Worm (Caenorhabditis elegans) whole organism, L2 larva: ENCODE measurements around the gene T08G2.2.

Experiments used
- C34F6.9 ChIP-seq: fragments of 150-350 bp; optimal IDR thresholded peaks from 2 replicates; lab custom pipeline; 2014; ENCODE audit warnings: missing biosample characterization, missing genetic modification characterization
- F13H6.1 ChIP-seq: sonication (generic microtip); optimal IDR thresholded peaks from 2 replicates; lab custom pipeline; 2016; ENCODE audit warnings: missing genetic modification characterization, missing compliant biosample characterization
- R02D3.7 ChIP-seq: fragments of 150-350 bp; optimal IDR thresholded peaks from 2 replicates; lab custom pipeline; 2014; ENCODE audit warnings: missing biosample characterization, missing genetic modification characterization
- Y55F3AM.14 ChIP-seq: fragments of 200-800 bp; sonication (Bioruptor generic); optimal IDR thresholded peaks from 2 replicates; lab custom pipeline; 2018; ENCODE audit warnings: mild to moderate bottlenecking, missing genetic modification characterization, missing compliant biosample characterization
- ZK546.5 ChIP-seq: sonication (generic microtip); optimal IDR thresholded peaks from 2 replicates; lab custom pipeline; 2017; ENCODE audit warnings: missing biosample characterization, missing genetic modification characterization
- alr-1 ChIP-seq: fragments of 150-350 bp; optimal IDR thresholded peaks from 2 replicates; lab custom pipeline; 2014; ENCODE audit warnings: missing biosample characterization, missing genetic modification characterization
- blmp-1 ChIP-seq: sonication (generic microtip); optimal IDR thresholded peaks from 2 replicates; lab custom pipeline; 2017; ENCODE audit warnings: missing genetic modification characterization, mild to moderate bottlenecking, missing compliant biosample characterization, antibody characterized with exemption, moderate library complexity; ENCODE audit not compliant: insufficient read depth
- ceh-16 ChIP-seq: fragments of 150-350 bp; optimal IDR thresholded peaks from 2 replicates; lab custom pipeline; 2014; ENCODE audit warnings: missing biosample characterization, missing genetic modification characterization
- ceh-82 ChIP-seq: fragments of 150-350 bp; optimal IDR thresholded peaks from 2 replicates; lab custom pipeline; 2014; ENCODE audit warnings: missing biosample characterization, missing genetic modification characterization
- crh-2 ChIP-seq: sonication (generic microtip); optimal IDR thresholded peaks from 2 replicates; lab custom pipeline; 2017; ENCODE audit warnings: missing biosample characterization, missing genetic modification characterization
- dmd-4 ChIP-seq: sonication (generic microtip); optimal IDR thresholded peaks from 2 replicates; lab custom pipeline; 2017; ENCODE audit warnings: missing biosample characterization, missing genetic modification characterization
- egl-27 ChIP-seq: sonication (generic microtip); optimal IDR thresholded peaks from 3 replicates; lab custom pipeline; 2017; ENCODE audit warnings: missing biosample characterization, missing genetic modification reagents, missing genetic modification characterization
- elt-1 ChIP-seq: fragments of 150-350 bp; optimal IDR thresholded peaks from 2 replicates; lab custom pipeline; 2014; ENCODE audit warnings: missing biosample characterization, missing genetic modification characterization
- fos-1 ChIP-seq: fragments of 150-350 bp; optimal IDR thresholded peaks from 2 replicates; lab custom pipeline; 2014; ENCODE audit warnings: missing biosample characterization, missing genetic modification characterization
- gmeb-1 ChIP-seq: fragments of 150-350 bp; optimal IDR thresholded peaks from 2 replicates; lab custom pipeline; 2014; ENCODE audit warnings: missing biosample characterization, missing genetic modification characterization
- lin-11 ChIP-seq: fragments of 150-350 bp; sonication (generic microtip); optimal IDR thresholded peaks from 2 replicates; lab custom pipeline; 2014; ENCODE audit warnings: missing biosample characterization, missing genetic modification characterization, inconsistent platforms, mixed read lengths
- lin-13 ChIP-seq: fragments of 150-350 bp; optimal IDR thresholded peaks from 2 replicates; lab custom pipeline; 2014; ENCODE audit warnings: missing biosample characterization, missing genetic modification reagents, missing genetic modification characterization
- lin-39 ChIP-seq: fragments of 150-350 bp; optimal IDR thresholded peaks from 2 replicates; lab custom pipeline; 2014; ENCODE audit warnings: missing biosample characterization, missing genetic modification reagents, missing genetic modification characterization
- lsy-2 ChIP-seq, 2 experiments: fragments of 150-350 bp in 1 of 2; sonication (generic microtip) in 1 of 2; optimal IDR thresholded peaks; 2 replicates each; lab custom pipeline; 2014 to 2017; ENCODE audit warnings: missing biosample characterization in 2 of 2, missing genetic modification characterization in 2 of 2
- mab-5 ChIP-seq: fragments of 150-350 bp; optimal IDR thresholded peaks from 2 replicates; lab custom pipeline; 2014; ENCODE audit warnings: missing biosample characterization, missing genetic modification characterization
- mbf-1 ChIP-seq: sonication (generic microtip); optimal IDR thresholded peaks from 2 replicates; lab custom pipeline; 2017; ENCODE audit warnings: missing biosample characterization, missing genetic modification characterization
- mdl-1 ChIP-seq, 2 experiments: fragments of 150-350 bp in 1 of 2; sonication (generic microtip) in 1 of 2; optimal IDR thresholded peaks; 2 replicates each; lab custom pipeline; 2017; ENCODE audit warnings: missing biosample characterization in 2 of 2, missing genetic modification characterization in 2 of 2
- nhr-10 ChIP-seq: sonication (generic microtip); optimal IDR thresholded peaks from 2 replicates; lab custom pipeline; 2017; ENCODE audit warnings: missing biosample characterization, missing genetic modification characterization
- nhr-11 ChIP-seq: fragments of 150-350 bp; optimal IDR thresholded peaks from 2 replicates; lab custom pipeline; 2014; ENCODE audit warnings: missing biosample characterization, missing genetic modification characterization
- nhr-12 ChIP-seq: fragments of 150-350 bp; optimal IDR thresholded peaks from 2 replicates; lab custom pipeline; 2014; ENCODE audit warnings: missing biosample characterization, missing genetic modification characterization
- nhr-129 ChIP-seq: fragments of 150-350 bp; optimal IDR thresholded peaks from 2 replicates; lab custom pipeline; 2014; ENCODE audit warnings: missing biosample characterization, missing genetic modification characterization
- nhr-21 ChIP-seq: fragments of 150-350 bp; optimal IDR thresholded peaks from 2 replicates; lab custom pipeline; 2014; ENCODE audit warnings: missing biosample characterization, missing genetic modification characterization
- nhr-23 ChIP-seq: fragments of 150-350 bp; optimal IDR thresholded peaks from 2 replicates; lab custom pipeline; 2014; ENCODE audit warnings: missing biosample characterization, missing genetic modification reagents, missing genetic modification characterization
- nhr-237 ChIP-seq: fragments of 150-350 bp; optimal IDR thresholded peaks from 2 replicates; lab custom pipeline; 2014; ENCODE audit warnings: missing biosample characterization, missing genetic modification characterization
- nhr-25 ChIP-seq: fragments of 150-350 bp; sonication (generic microtip); optimal IDR thresholded peaks from 3 replicates; lab custom pipeline; 2014; ENCODE audit warnings: missing biosample characterization, missing genetic modification characterization
- nhr-77 ChIP-seq: fragments of 150-350 bp; optimal IDR thresholded peaks from 2 replicates; lab custom pipeline; 2014; ENCODE audit warnings: missing biosample characterization, missing genetic modification characterization
- peb-1 ChIP-seq: fragments of 150-350 bp; optimal IDR thresholded peaks from 2 replicates; lab custom pipeline; 2014; ENCODE audit warnings: missing biosample characterization, missing genetic modification characterization
- sem-4 ChIP-seq: fragments of 150-350 bp; optimal IDR thresholded peaks from 2 replicates; lab custom pipeline; 2014; ENCODE audit warnings: missing biosample characterization, missing genetic modification reagents, missing genetic modification characterization
- skn-1 ChIP-seq: sonication (generic microtip); optimal IDR thresholded peaks from 2 replicates; lab custom pipeline; 2017; ENCODE audit warnings: missing biosample characterization, missing genetic modification characterization
- sma-9 ChIP-seq, 2 experiments: fragments of 150-350 bp in 1 of 2; sonication (generic microtip) in 1 of 2; optimal IDR thresholded peaks; 2 replicates each; lab custom pipeline; 2014 to 2016; ENCODE audit warnings: missing genetic modification characterization in 2 of 2, mild to moderate bottlenecking in 1 of 2, missing biosample characterization in 1 of 2, missing compliant biosample characterization in 1 of 2, missing genetic modification reagents in 1 of 2, moderate library complexity in 1 of 2
- snpc-4 ChIP-seq: fragments of 150-350 bp; optimal IDR thresholded peaks from 2 replicates; lab custom pipeline; 2014; ENCODE audit warnings: missing biosample characterization, missing genetic modification characterization
- unc-39 ChIP-seq: fragments of 150-350 bp; optimal IDR thresholded peaks from 2 replicates; lab custom pipeline; 2014; ENCODE audit warnings: missing biosample characterization, missing genetic modification characterization
- unc-55 ChIP-seq: fragments of 150-350 bp; sonication (generic microtip); optimal IDR thresholded peaks from 3 replicates; lab custom pipeline; 2014; ENCODE audit warnings: missing biosample characterization, missing genetic modification reagents, missing genetic modification characterization
- unc-62 ChIP-seq: fragments of 150-350 bp; optimal IDR thresholded peaks from 2 replicates; lab custom pipeline; 2014; ENCODE audit warnings: missing biosample characterization, missing genetic modification reagents, missing genetic modification characterization
- zag-1 ChIP-seq: fragments of 150-350 bp; optimal IDR thresholded peaks from 2 replicates; lab custom pipeline; 2014; ENCODE audit warnings: missing biosample characterization, missing genetic modification characterization
- ztf-1 ChIP-seq: fragments of 200-800 bp; sonication (Bioruptor generic); conservative IDR thresholded peaks from 2 replicates; pipeline ENCODE4 v1.3.6; 2022; ENCODE audit warnings: missing genetic modification characterization, missing compliant biosample characterization
- ztf-11 ChIP-seq: sonication (generic microtip); optimal IDR thresholded peaks from 2 replicates; lab custom pipeline; 2017; ENCODE audit warnings: missing biosample characterization, missing genetic modification characterization
- ztf-4 ChIP-seq: fragments of 150-350 bp; optimal IDR thresholded peaks from 2 replicates; lab custom pipeline; 2014; ENCODE audit warnings: missing biosample characterization, missing genetic modification characterization

Gene T08G2.2

ce11 chrX:17203399-17203798 is 5.8 kb downstream of the T08G2.2 start:
- TF ChIP-seq peb-1 (tag; lab: Kevin White, UChicago) (no peak), fos-1 (tag; lab: Kevin White, UChicago) (no peak), nhr-10 (tag; lab: Kevin White, UChicago) (no peak)

ce11 chrX:17197824-17198223 is 11.3 kb downstream of the T08G2.2 start:
- TF ChIP-seq lin-13 (no peak), fos-1 (tag; lab: Kevin White, UChicago) (peak; percentile 45)
- TF ChIP-seq, all 48 proteins: peak for 1

ce11 chrX:17195080-17195479 is 14.1 kb downstream of the T08G2.2 start, which contains the start of gene B0302.5:
TSS of gene B0302.5 (minus strand) at chrX:17195137.
- TF ChIP-seq fos-1 (tag; lab: Kevin White, UChicago), result peak; percentile 82
- TF ChIP-seq skn-1 (tag; lab: Kevin White, UChicago), result peak; percentile 73
- TF ChIP-seq crh-2 (tag; lab: Kevin White, UChicago), result peak; percentile 12
- TF ChIP-seq zag-1, result no peak

ce11 chrX:17185696-17186430 is 23.3 kb downstream of the T08G2.2 start, which contains the start of gene sid-3:
TSS of gene sid-3 (plus strand) at chrX:17186380.
- no peak for TF ChIP-seq lsy-2 (tag; optimal IDR thresholded peaks at IDR 0.05; lab: Kevin White, UChicago)
- TF ChIP-seq lin-39, result no peak
- TF ChIP-seq snpc-4 (tag; lab: Kevin White, UChicago), result no peak
- TF ChIP-seq alr-1 (tag; lab: Kevin White, UChicago), result no peak
- no peak for TF ChIP-seq ztf-11 (tag; lab: Kevin White, UChicago)
- no peak for TF ChIP-seq C34F6.9
- TF ChIP-seq fos-1 (tag; lab: Kevin White, UChicago), result peak; percentile 64
- no peak for TF ChIP-seq blmp-1

- TF ChIP-seq Y55F3AM.14 (GFP tag; lab: Kevin White, UChicago) (no peak), unc-39 (tag; lab: Kevin White, UChicago) (no peak), zag-1 (peak; percentile 65), sem-4 (peak; percentile 35), ztf-11 (tag; lab: Kevin White, UChicago) (no peak), unc-55 (peak; percentile 74), nhr-12 (tag; lab: Kevin White, UChicago) (no peak), alr-1 (tag; lab: Kevin White, UChicago) (no peak), mab-5 (tag; lab: Kevin White, UChicago) (no peak), R02D3.7 (tag; lab: Kevin White, UChicago) (no peak), nhr-21 (peak; percentile 37), ceh-82 (tag; lab: Kevin White, UChicago) (peak; percentile 28), unc-62 (no peak), ZK546.5 (tag; lab: Kevin White, UChicago) (no peak), lin-11 (tag; lab: Kevin White, UChicago) (peak; percentile 34), nhr-23 (tag; lab: Kevin White, UChicago) (no peak), ztf-1 (no peak), nhr-237 (tag; lab: Kevin White, UChicago) (no peak), mbf-1 (tag; lab: Kevin White, UChicago) (no peak), lsy-2 (tag; optimal IDR thresholded peaks at IDR 0.05; lab: Kevin White, UChicago) (peak; percentile 40 to 57), nhr-77 (tag; lab: Kevin White, UChicago) (no peak), nhr-10 (tag; lab: Kevin White, UChicago) (no peak), lin-39 (no peak), lin-13 (peak; percentile 53), fos-1 (tag; lab: Kevin White, UChicago) (peak; percentile 69), mdl-1 (tag; optimal IDR thresholded peaks at IDR 0.05; lab: Kevin White, UChicago) (peak; percentile 91 to 94), dmd-4 (tag; lab: Kevin White, UChicago) (no peak), gmeb-1 (tag; lab: Kevin White, UChicago) (peak; percentile 31), nhr-129 (peak; percentile 90), nhr-25 (tag; lab: Kevin White, UChicago) (peak; percentile 66), blmp-1 (peak; percentile 79), sma-9 (GFP tag; optimal IDR thresholded peaks at IDR 0.05; lab: Kevin White, UChicago) (peak; percentile 73), sma-9 (tag; optimal IDR thresholded peaks at IDR 0.05; lab: Kevin White, UChicago) (no peak), ceh-16 (tag; lab: Kevin White, UChicago) (no peak), elt-1 (tag; lab: Kevin White, UChicago) (no peak), C34F6.9 (peak; percentile 80), egl-27 (tag; lab: Kevin White, UChicago) (peak; percentile 59), ztf-4 (tag; lab: Kevin White, UChicago) (no peak), F13H6.1 (peak; percentile 89), nhr-11 (tag; lab: Kevin White, UChicago) (no peak)
Observed at ce11 chrX:17184363-17184762, 24.8 kb downstream of the T08G2.2 start.
